Fruit fly (Drosophila melanogaster) whole organism, embryonic: ENCODE measurements around the gene GIIIspla2.

Experiments used
- ATbp ChIP-seq: fragments of 200-800 bp; sonication (Bioruptor generic); optimal IDR thresholded peaks from 2 replicates; lab custom pipeline; 2017; ENCODE audit warnings: missing biosample characterization, mild to moderate bottlenecking, missing genetic modification characterization, missing genetic modification reagents
- Awh ChIP-seq: fragments of 200-800 bp; sonication (Bioruptor generic); IDR thresholded peaks from 2 replicates; pipeline ENCODE4, ENCODE4 v1.3.6; 2022; ENCODE audit warnings: missing biosample characterization, missing genetic modification characterization
- CG10147 ChIP-seq: fragments of 200-800 bp; sonication (Bioruptor generic); optimal IDR thresholded peaks from 2 replicates; lab custom pipeline; 2019; ENCODE audit warnings: missing biosample characterization, mild to moderate bottlenecking, missing genetic modification characterization, moderate library complexity
- CG10274 ChIP-seq: fragments of 200-800 bp; sonication (Bioruptor generic); optimal IDR thresholded peaks from 3 replicates; lab custom pipeline; 2017; ENCODE audit warnings: missing biosample characterization, mild to moderate bottlenecking, missing genetic modification characterization
- CG11247 ChIP-seq: fragments of 200-800 bp; sonication (Bioruptor generic); IDR thresholded peaks from 2 replicates; pipeline ENCODE4 v1.3.6; 2022; ENCODE audit warnings: missing biosample characterization, missing genetic modification characterization
- CG11398 ChIP-seq: fragments of 200-800 bp; sonication (Bioruptor generic); optimal IDR thresholded peaks from 2 replicates; lab custom pipeline; 2016; ENCODE audit warnings: missing biosample characterization, missing genetic modification characterization
- CG11696 ChIP-seq: fragments of 200-800 bp; sonication (Bioruptor generic); IDR thresholded peaks from 2 replicates; pipeline ENCODE4 v1.3.6; 2022; ENCODE audit warnings: missing biosample characterization, missing genetic modification characterization
- CG1233 ChIP-seq: fragments of 200-800 bp; sonication (Bioruptor generic); optimal IDR thresholded peaks from 4 replicates; lab custom pipeline; 2018; ENCODE audit warnings: missing biosample characterization, mild to moderate bottlenecking, missing genetic modification characterization
- CG13894 ChIP-seq: fragments of 200-800 bp; sonication (Bioruptor generic); optimal IDR thresholded peaks from 3 replicates; lab custom pipeline; 2018; ENCODE audit warnings: missing biosample characterization, mild to moderate bottlenecking, missing genetic modification characterization, moderate library complexity
- CG14014 ChIP-seq: fragments of 200-800 bp; sonication (Bioruptor generic); IDR thresholded peaks from 2 replicates; pipeline ENCODE4 v1.3.6; 2022; ENCODE audit warnings: missing biosample characterization, missing genetic modification characterization
- CG14710 ChIP-seq: fragments of 200-800 bp; sonication (Bioruptor generic); optimal IDR thresholded peaks from 3 replicates; lab custom pipeline; 2019; ENCODE audit warnings: missing biosample characterization, mild to moderate bottlenecking, missing genetic modification characterization, moderate library complexity
- CG14860 ChIP-seq: fragments of 200-800 bp; sonication (Bioruptor generic); IDR thresholded peaks from 3 replicates; pipeline ENCODE4 v1.3.6; 2022; ENCODE audit warnings: missing biosample characterization, missing genetic modification characterization; ENCODE audit not compliant: partially characterized antibody
- CG1792 ChIP-seq: fragments of 200-800 bp; sonication (Bioruptor generic); optimal IDR thresholded peaks from 2 replicates; lab custom pipeline; 2016; ENCODE audit warnings: missing biosample characterization, missing genetic modification characterization
- CG2120 ChIP-seq: fragments of 200-800 bp; sonication (Bioruptor generic); optimal IDR thresholded peaks from 3 replicates; lab custom pipeline; 2016; ENCODE audit warnings: missing biosample characterization, missing genetic modification characterization
- CG30020 ChIP-seq: fragments of 200-800 bp; optimal IDR thresholded peaks from 2 replicates; lab custom pipeline; 2019; ENCODE audit warnings: missing biosample characterization, mild to moderate bottlenecking, missing genetic modification characterization, moderate library complexity
- CG34422 ChIP-seq: fragments of 200-800 bp; sonication (Bioruptor generic); IDR thresholded peaks from 3 replicates; pipeline ENCODE4 v1.3.6; 2022; ENCODE audit warnings: missing biosample characterization, missing genetic modification characterization
- CG3726 ChIP-seq: fragments of 200-800 bp; sonication (Bioruptor generic); IDR thresholded peaks from 3 replicates; pipeline ENCODE4, ENCODE4 v1.3.6; 2022; ENCODE audit warnings: missing biosample characterization, missing genetic modification characterization
- CG6254 ChIP-seq: fragments of 200-800 bp; sonication (Bioruptor generic); optimal IDR thresholded peaks from 3 replicates; lab custom pipeline; 2017; ENCODE audit warnings: mild to moderate bottlenecking, missing biosample characterization, missing genetic modification reagents, missing genetic modification characterization
- CG7271 ChIP-seq: fragments of 200-800 bp; sonication (Bioruptor generic); optimal IDR thresholded peaks from 2 replicates; lab custom pipeline; 2018; ENCODE audit warnings: missing biosample characterization, mild to moderate bottlenecking, missing genetic modification characterization, moderate library complexity
- CG9797 ChIP-seq: fragments of 200-800 bp; sonication (Bioruptor generic); optimal IDR thresholded peaks from 3 replicates; lab custom pipeline; 2018; ENCODE audit warnings: missing biosample characterization, mild to moderate bottlenecking, missing genetic modification characterization
- Chrac-16 ChIP-seq: fragments of 200-800 bp; sonication (Bioruptor generic); optimal IDR thresholded peaks from 3 replicates; lab custom pipeline; 2016; ENCODE audit warnings: missing biosample characterization, missing genetic modification characterization
- Dip2 ChIP-seq: fragments of 200-800 bp; sonication (Bioruptor generic); IDR thresholded peaks from 2 replicates; pipeline ENCODE4 v1.3.6; 2022; ENCODE audit warnings: missing biosample characterization, missing genetic modification characterization
- ERR ChIP-seq: fragments of 200-800 bp; sonication (Bioruptor generic); optimal IDR thresholded peaks from 2 replicates; lab custom pipeline; 2016; ENCODE audit warnings: missing biosample characterization, missing genetic modification characterization
- Ets97D ChIP-seq: fragments of 200-800 bp; sonication (Bioruptor generic); optimal IDR thresholded peaks from 3 replicates; lab custom pipeline; 2016; ENCODE audit warnings: missing biosample characterization, missing genetic modification characterization
- Fer1 ChIP-seq: fragments of 200-800 bp; sonication (Bioruptor generic); optimal IDR thresholded peaks from 2 replicates; lab custom pipeline; 2017; ENCODE audit warnings: missing biosample characterization, mild to moderate bottlenecking, missing genetic modification characterization
- Hand ChIP-seq: fragments of 200-800 bp; sonication (Bioruptor generic); optimal IDR thresholded peaks from 2 replicates; lab custom pipeline; 2017; ENCODE audit warnings: mild to moderate bottlenecking, missing biosample characterization, missing genetic modification reagents, missing genetic modification characterization
- Hey ChIP-seq: fragments of 200-800 bp; sonication (Bioruptor generic); optimal IDR thresholded peaks from 3 replicates; lab custom pipeline; 2018; ENCODE audit warnings: missing biosample characterization, mild to moderate bottlenecking, missing genetic modification characterization
- Hmr ChIP-seq: fragments of 200-800 bp; sonication (Bioruptor generic); optimal IDR thresholded peaks from 3 replicates; lab custom pipeline; 2017; ENCODE audit warnings: mild to moderate bottlenecking, missing biosample characterization, missing genetic modification reagents, missing genetic modification characterization
- Hr51 ChIP-seq, 2 experiments: fragments of 200-800 bp; sonication (Bioruptor generic); optimal IDR thresholded peaks; 2 replicates in 1 of 2; 3 replicates in 1 of 2; lab custom pipeline; 2016 to 2018; ENCODE audit warnings: missing biosample characterization in 2 of 2, missing genetic modification characterization in 2 of 2, mild to moderate bottlenecking in 1 of 2, moderate library complexity in 1 of 2
- Med ChIP-seq: fragments of 200-800 bp; sonication (Bioruptor generic); peaks from one replicate; lab custom pipeline; 2016; ENCODE audit warnings: missing biosample characterization, missing genetic modification characterization, mild to moderate bottlenecking, inconsistent platforms, moderate library complexity
- Ravus ChIP-seq: fragments of 200-800 bp; sonication (Bioruptor generic); IDR thresholded peaks from 2 replicates; pipeline ENCODE4 v1.3.6; 2022; ENCODE audit warnings: missing biosample characterization, missing genetic modification characterization
- Rx ChIP-seq: fragments of 200-800 bp; sonication (Bioruptor generic); IDR thresholded peaks from 2 replicates; pipeline ENCODE4 v1.3.6; 2022; ENCODE audit warnings: missing biosample characterization, missing genetic modification characterization
- Spps ChIP-seq: fragments of 200-800 bp; sonication (Bioruptor generic); optimal IDR thresholded peaks from 2 replicates; lab custom pipeline; 2018; ENCODE audit warnings: missing biosample characterization, mild to moderate bottlenecking, missing genetic modification characterization
- Trl ChIP-seq, 3 experiments: fragments of >200 bp in 2 of 3; fragments of 200-800 bp in 1 of 3; sonication (Bioruptor generic) in 1 of 3; optimal IDR thresholded peaks; 2 replicates in 1 of 3; 3 replicates in 2 of 3; lab custom pipeline; 2016 to 2017; ENCODE audit warnings: missing biosample characterization in 1 of 3, missing genetic modification characterization in 1 of 3
- crp ChIP-seq, 2 experiments: fragments of 200-800 bp; sonication (Bioruptor generic); optimal IDR thresholded peaks; 2 replicates in 1 of 2; 3 replicates in 1 of 2; lab custom pipeline; 2017; ENCODE audit warnings: missing biosample characterization in 2 of 2, missing genetic modification characterization in 2 of 2, mild to moderate bottlenecking in 1 of 2, moderate library complexity in 1 of 2
- ind ChIP-seq: fragments of 200-800 bp; sonication (Bioruptor generic); optimal IDR thresholded peaks from 3 replicates; lab custom pipeline; 2016; ENCODE audit warnings: missing biosample characterization, missing genetic modification characterization
- jigr1 ChIP-seq: fragments of 200-800 bp; sonication (Bioruptor generic); IDR thresholded peaks from 3 replicates; pipeline ENCODE4 v1.3.6; 2022; ENCODE audit warnings: missing biosample characterization, missing genetic modification characterization
- knrl ChIP-seq: fragments of 200-800 bp; sonication (Bioruptor generic); IDR thresholded peaks from 3 replicates; pipeline ENCODE4 v1.3.6; 2022; ENCODE audit warnings: missing biosample characterization, missing genetic modification characterization; ENCODE audit not compliant: partially characterized antibody
- oc ChIP-seq: fragments of 200-800 bp; sonication (Bioruptor generic); optimal IDR thresholded peaks from 2 replicates; lab custom pipeline; 2018; ENCODE audit warnings: missing biosample characterization, mild to moderate bottlenecking, missing genetic modification characterization, moderate library complexity
- pfk ChIP-seq: fragments of 200-800 bp; sonication (Bioruptor generic); optimal IDR thresholded peaks from 2 replicates; lab custom pipeline; 2018; ENCODE audit warnings: missing biosample characterization, mild to moderate bottlenecking, missing genetic modification characterization, moderate library complexity
- pnt ChIP-seq: fragments of 200-800 bp; sonication (Bioruptor generic); optimal IDR thresholded peaks from 3 replicates; lab custom pipeline; 2016; ENCODE audit warnings: missing biosample characterization, missing genetic modification characterization
- pum ChIP-seq: fragments of 200-800 bp; sonication (Bioruptor generic); optimal IDR thresholded peaks from 2 replicates; lab custom pipeline; 2016; ENCODE audit warnings: missing biosample characterization, missing genetic modification characterization
- pzg ChIP-seq: fragments of 200-800 bp; sonication (Bioruptor generic); optimal IDR thresholded peaks from 3 replicates; lab custom pipeline; 2018; ENCODE audit warnings: missing biosample characterization, mild to moderate bottlenecking, missing genetic modification characterization, moderate library complexity
- sima ChIP-seq: fragments of 200-800 bp; sonication (Bioruptor generic); optimal IDR thresholded peaks from 2 replicates; lab custom pipeline; 2016; ENCODE audit warnings: missing biosample characterization, missing genetic modification characterization
- stwl ChIP-seq: fragments of 200-800 bp; sonication (Bioruptor generic); optimal IDR thresholded peaks from 3 replicates; lab custom pipeline; 2018; ENCODE audit warnings: missing biosample characterization, mild to moderate bottlenecking, missing genetic modification characterization, moderate library complexity
- trh ChIP-seq: fragments of 200-800 bp; sonication (Bioruptor generic); optimal IDR thresholded peaks from 2 replicates; lab custom pipeline; 2016; ENCODE audit warnings: missing biosample characterization, missing genetic modification characterization
- vfl ChIP-seq: fragments of 200-800 bp; sonication (Bioruptor generic); optimal IDR thresholded peaks from 2 replicates; lab custom pipeline; 2016; ENCODE audit warnings: missing biosample characterization, missing genetic modification characterization
- vnd ChIP-seq: fragments of 200-800 bp; sonication (Bioruptor generic); IDR thresholded peaks from 3 replicates; pipeline ENCODE4 v1.3.6; 2022; ENCODE audit warnings: missing biosample characterization, missing genetic modification characterization; ENCODE audit not compliant: partially characterized antibody

GIIIspla2 gene

dm6 chrX:8114476-8115342 lies 42.7 kb upstream of the GIIIspla2 start (continued):
- TF ChIP-seq CG30020 (tag; lab: Kevin White, UChicago) (no peak), pnt (no peak), Ets97D (GFP tag; lab: Kevin White, UChicago) (no peak), knrl (GFP tag; lab: Robert Waterston, UW) (no peak), CG10274 (GFP tag; lab: Kevin White, UChicago) (peak; percentile 40), vfl (peak; percentile 64), CG9797 (GFP tag; lab: Kevin White, UChicago) (no peak), vnd (GFP tag; lab: Robert Waterston, UW) (no peak), CG2120 (GFP tag; lab: Kevin White, UChicago) (peak; percentile 83), CG6254 (peak; percentile 13), CG3726 (GFP tag; lab: Robert Waterston, UW) (0 out of 3 replicates have a peak, but pooled peaks have one; percentile 59), Ravus (no peak; the same call in 1 of the 2 replicates), ATbp (peak; percentile 18), CG10147 (GFP tag; lab: Kevin White, UChicago) (peak; percentile 58), pum (GFP tag; lab: Kevin White, UChicago) (peak; percentile 15), Hand (GFP tag; lab: Kevin White, UChicago) (peak; percentile 63), Hey (peak; percentile 19), CG7271 (no peak), sima (GFP tag; lab: Kevin White, UChicago) (peak; percentile 6), CG11247 (0 out of 2 replicates have a peak, but pooled peaks have one; percentile 32), CG1792 (GFP tag; lab: Kevin White, UChicago) (no peak), CG1233 (GFP tag; lab: Kevin White, UChicago) (peak; percentile 49), Chrac-16 (peak; percentile 47), Awh (GFP tag; lab: Robert Waterston, UW) (no peak), Hr51 (GFP tag; optimal IDR thresholded peaks at IDR 0.05; lab: Kevin White, UChicago) (peak; percentile 15 to 77), CG14014 (peak; percentile 74), Spps (tag; lab: Kevin White, UChicago) (no peak), Fer1 (peak; percentile 81), Hmr (peak; percentile 75), Trl (optimal IDR thresholded peaks at IDR 0.05; lab: Kevin White, UChicago) (no peak), Trl (GFP tag; optimal IDR thresholded peaks at IDR 0.05; lab: Kevin White, UChicago) (no peak), jigr1 (no peak), CG11398 (GFP tag; lab: Kevin White, UChicago) (no peak), CG11696 (peak; percentile 78), oc (tag; lab: Kevin White, UChicago) (peak; percentile 6), CG34422 (GFP tag; lab: Robert Waterston, UW) (no peak; the same call in 2 of the 3 replicates), pfk (GFP tag; lab: Kevin White, UChicago) (no peak), Med (peak; percentile 86), trh (no peak), Rx (GFP tag; lab: Robert Waterston, UW) (no peak), CG14860 (GFP tag; lab: Robert Waterston, UW) (no peak), CG14710 (tag; lab: Kevin White, UChicago) (peak; percentile 7), Dip2 (GFP tag; lab: Robert Waterston, UW) (no peak), CG13894 (tag; lab: Kevin White, UChicago) (peak; percentile 64), pzg (GFP tag; lab: Kevin White, UChicago) (no peak), ERR (GFP tag; lab: Kevin White, UChicago) (no peak), crp (GFP tag; optimal IDR thresholded peaks at IDR 0.05; lab: Kevin White, UChicago) (peak in 1 of 2 experiments; percentile 16), stwl (tag; lab: Kevin White, UChicago) (no peak), ind (GFP tag; lab: Kevin White, UChicago) (peak; percentile 45)
